Fruit fly (Drosophila melanogaster) whole organism, embryonic: ENCODE data around the gene CG33654.

Source experiments
- ATbp ChIP-seq: fragments of 200-800 bp; sonication (Bioruptor generic); optimal IDR thresholded peaks from 2 replicates; lab custom pipeline; 2017; ENCODE audit warnings: missing biosample characterization, mild to moderate bottlenecking, missing genetic modification characterization, missing genetic modification reagents
- Atf3 ChIP-seq: fragments of 200-800 bp; sonication (Bioruptor generic); optimal IDR thresholded peaks from 3 replicates; lab custom pipeline; 2016; ENCODE audit warnings: missing biosample characterization, missing genetic modification characterization
- Bdp1 ChIP-seq: fragments of 200-800 bp; sonication (Bioruptor generic); optimal IDR thresholded peaks from 3 replicates; lab custom pipeline; 2016; ENCODE audit warnings: missing biosample characterization, missing genetic modification characterization
- CG10431 ChIP-seq: fragments of 200-800 bp; sonication (Bioruptor generic); optimal IDR thresholded peaks from 3 replicates; lab custom pipeline; 2018; ENCODE audit warnings: missing biosample characterization, mild to moderate bottlenecking, missing genetic modification characterization
- CG10979 ChIP-seq: fragments of 200-800 bp; sonication (Bioruptor generic); optimal IDR thresholded peaks from 2 replicates; lab custom pipeline; 2018; ENCODE audit warnings: missing biosample characterization, mild to moderate bottlenecking, missing genetic modification characterization, moderate library complexity
- CG11504 ChIP-seq: fragments of 200-800 bp; sonication (Bioruptor generic); optimal IDR thresholded peaks from 3 replicates; lab custom pipeline; 2019; ENCODE audit warnings: missing biosample characterization, mild to moderate bottlenecking, missing genetic modification characterization, moderate library complexity
- CG12219 ChIP-seq: fragments of 200-800 bp; sonication (Bioruptor generic); optimal IDR thresholded peaks from 3 replicates; lab custom pipeline; 2018; ENCODE audit warnings: missing biosample characterization, mild to moderate bottlenecking, missing genetic modification characterization
- CG13296 ChIP-seq: fragments of 200-800 bp; sonication (Bioruptor generic); optimal IDR thresholded peaks from 3 replicates; lab custom pipeline; 2018; ENCODE audit warnings: missing biosample characterization, mild to moderate bottlenecking, missing genetic modification characterization
- CG15696 ChIP-seq: fragments of 200-800 bp; sonication (Bioruptor generic); optimal IDR thresholded peaks from 2 replicates; lab custom pipeline; 2019; ENCODE audit warnings: missing biosample characterization, mild to moderate bottlenecking, missing genetic modification characterization, moderate library complexity
- CG18011 ChIP-seq: fragments of 200-800 bp; sonication (Bioruptor generic); optimal IDR thresholded peaks from 2 replicates; lab custom pipeline; 2017; ENCODE audit warnings: missing biosample characterization, missing genetic modification characterization, mild to moderate bottlenecking, moderate library complexity, missing genotype
- CG2120 ChIP-seq: fragments of 200-800 bp; sonication (Bioruptor generic); optimal IDR thresholded peaks from 3 replicates; lab custom pipeline; 2016; ENCODE audit warnings: missing biosample characterization, missing genetic modification characterization
- CG31388 ChIP-seq: fragments of 200-800 bp; sonication (Bioruptor generic); optimal IDR thresholded peaks from 2 replicates; lab custom pipeline; 2016; ENCODE audit warnings: missing biosample characterization, missing genetic modification characterization
- CG32532 ChIP-seq: fragments of 200-800 bp; sonication (Bioruptor generic); IDR thresholded peaks from 2 replicates; pipeline ENCODE4 v1.3.6; 2022; ENCODE audit warnings: missing biosample characterization, missing genetic modification characterization
- CG34224 ChIP-seq: fragments of 200-800 bp; sonication (Bioruptor generic); IDR thresholded peaks from 3 replicates; pipeline ENCODE4 v1.3.6; 2022; ENCODE audit warnings: missing biosample characterization, missing genetic modification characterization; ENCODE audit not compliant: partially characterized antibody
- CG4360 ChIP-seq: fragments of 200-800 bp; sonication (Bioruptor generic); IDR thresholded peaks from 2 replicates; pipeline ENCODE4 v1.3.6; 2022; ENCODE audit warnings: missing biosample characterization, missing genetic modification characterization
- CG5245 ChIP-seq: fragments of 200-800 bp; sonication (Bioruptor generic); optimal IDR thresholded peaks from 3 replicates; lab custom pipeline; 2016; ENCODE audit warnings: missing biosample characterization, missing genetic modification characterization
- CG7928 ChIP-seq: fragments of 200-800 bp; sonication (Bioruptor generic); optimal IDR thresholded peaks from 2 replicates; lab custom pipeline; 2017; ENCODE audit warnings: missing biosample characterization, mild to moderate bottlenecking, missing genetic modification characterization
- CHES-1-like ChIP-seq: fragments of 200-800 bp; sonication (Bioruptor generic); optimal IDR thresholded peaks from 2 replicates; lab custom pipeline; 2016; ENCODE audit warnings: missing biosample characterization, missing genetic modification characterization
- Chrac-16 ChIP-seq: fragments of 200-800 bp; sonication (Bioruptor generic); optimal IDR thresholded peaks from 3 replicates; lab custom pipeline; 2016; ENCODE audit warnings: missing biosample characterization, missing genetic modification characterization
- Dip2 ChIP-seq: fragments of 200-800 bp; sonication (Bioruptor generic); IDR thresholded peaks from 2 replicates; pipeline ENCODE4 v1.3.6; 2022; ENCODE audit warnings: missing biosample characterization, missing genetic modification characterization
- Dp ChIP-seq: fragments of 200-800 bp; sonication (Bioruptor generic); optimal IDR thresholded peaks from 2 replicates; lab custom pipeline; 2018; ENCODE audit warnings: missing biosample characterization, mild to moderate bottlenecking, missing genetic modification characterization, moderate library complexity
- Dref ChIP-seq: fragments of 200-800 bp; sonication (Bioruptor generic); IDR thresholded peaks from 2 replicates; pipeline ENCODE4 v1.3.6; 2022; ENCODE audit warnings: missing biosample characterization, missing genetic modification characterization
- Fer2 ChIP-seq: fragments of 200-800 bp; sonication (Bioruptor generic); optimal IDR thresholded peaks from 2 replicates; lab custom pipeline; 2018; ENCODE audit warnings: missing biosample characterization, mild to moderate bottlenecking, missing genetic modification characterization, moderate library complexity
- HHEX ChIP-seq: fragments of 200-800 bp; sonication (Bioruptor generic); optimal IDR thresholded peaks from 3 replicates; lab custom pipeline; 2017; ENCODE audit warnings: missing biosample characterization, mild to moderate bottlenecking, missing genetic modification characterization, missing genetic modification reagents
- HLHmδ ChIP-seq: fragments of 200-800 bp; sonication (Bioruptor generic); optimal IDR thresholded peaks from 2 replicates; lab custom pipeline; 2018; ENCODE audit warnings: missing biosample characterization, mild to moderate bottlenecking, missing genetic modification characterization, moderate library complexity
- Mad ChIP-seq: fragments of 200-800 bp; sonication (Bioruptor generic); optimal IDR thresholded peaks from 2 replicates; lab custom pipeline; 2016; ENCODE audit warnings: missing biosample characterization, missing genetic modification characterization
- Pdp1 ChIP-seq, 2 experiments: fragments of 200-800 bp; sonication (Bioruptor generic); optimal IDR thresholded peaks; 3 replicates each; lab custom pipeline; 2016; ENCODE audit warnings: missing biosample characterization in 2 of 2, missing genetic modification characterization in 2 of 2, mild to moderate bottlenecking in 1 of 2, moderate library complexity in 1 of 2
- Sox100B ChIP-seq: fragments of 200-800 bp; sonication (Bioruptor generic); optimal IDR thresholded peaks from 3 replicates; lab custom pipeline; 2018; ENCODE audit warnings: missing biosample characterization, mild to moderate bottlenecking, missing genetic modification characterization
- Tbp ChIP-seq: fragments of >200 bp; optimal IDR thresholded peaks from 2 replicates; lab custom pipeline; 2018; ENCODE audit warnings: missing biosample characterization, missing genetic modification characterization
- ase ChIP-seq: fragments of 200-800 bp; sonication (Bioruptor generic); IDR thresholded peaks from 3 replicates; pipeline ENCODE4 v1.3.6; 2022; ENCODE audit warnings: missing biosample characterization, missing genetic modification characterization
- ash1 ChIP-seq: fragments of 200-800 bp; sonication (Bioruptor generic); optimal IDR thresholded peaks from 2 replicates; lab custom pipeline; 2018; ENCODE audit warnings: missing biosample characterization, mild to moderate bottlenecking, missing genetic modification characterization
- bigmax ChIP-seq: fragments of 200-800 bp; sonication (Bioruptor generic); optimal IDR thresholded peaks from 2 replicates; lab custom pipeline; 2018; ENCODE audit warnings: missing biosample characterization, mild to moderate bottlenecking, missing genetic modification characterization
- bowl ChIP-seq: fragments of 200-800 bp; sonication (Bioruptor generic); IDR thresholded peaks from 2 replicates; pipeline ENCODE4 v1.3.6; 2022; ENCODE audit warnings: missing biosample characterization, missing genetic modification characterization
- bsh ChIP-seq, 2 experiments: fragments of 200-800 bp; sonication (Bioruptor generic); optimal IDR thresholded peaks; 2 replicates each; lab custom pipeline; 2017 to 2018; ENCODE audit warnings: mild to moderate bottlenecking in 2 of 2, missing biosample characterization in 2 of 2, missing genetic modification characterization in 2 of 2, moderate library complexity in 1 of 2
- cg ChIP-seq: fragments of 200-800 bp; sonication (Bioruptor generic); optimal IDR thresholded peaks from 3 replicates; lab custom pipeline; 2019; ENCODE audit warnings: missing biosample characterization, mild to moderate bottlenecking, missing genetic modification characterization, moderate library complexity
- crol ChIP-seq: fragments of 200-800 bp; sonication (Bioruptor generic); IDR thresholded peaks from 2 replicates; pipeline ENCODE4 v1.3.6; 2022; ENCODE audit warnings: missing biosample characterization, missing genetic modification characterization
- dan ChIP-seq: fragments of 200-800 bp; sonication (Bioruptor generic); IDR thresholded peaks from 2 replicates; pipeline ENCODE4 v1.3.6; 2022; ENCODE audit warnings: missing biosample characterization, missing genetic modification characterization
- disco-r ChIP-seq: fragments of 200-800 bp; sonication (Bioruptor generic); optimal IDR thresholded peaks from 2 replicates; lab custom pipeline; 2016; ENCODE audit warnings: missing biosample characterization, missing genetic modification characterization
- gce ChIP-seq: fragments of 200-800 bp; sonication (Bioruptor generic); IDR thresholded peaks from 3 replicates; pipeline ENCODE4 v1.3.6; 2022; ENCODE audit warnings: missing biosample characterization, missing genetic modification characterization
- klu ChIP-seq: fragments of 200-800 bp; sonication (Bioruptor generic); IDR thresholded peaks from 2 replicates; pipeline ENCODE4 v1.3.6; 2022; ENCODE audit warnings: missing biosample characterization, missing genetic modification characterization
- mam ChIP-seq: fragments of 200-800 bp; sonication (Bioruptor generic); optimal IDR thresholded peaks from 3 replicates; lab custom pipeline; 2016; ENCODE audit warnings: missing biosample characterization, missing genetic modification characterization
- onecut ChIP-seq: fragments of 200-800 bp; sonication (Bioruptor generic); IDR thresholded peaks from 2 replicates; pipeline ENCODE4 v1.3.6; 2022; ENCODE audit warnings: missing biosample characterization, missing genetic modification characterization
- pan ChIP-seq, 4 experiments: fragments of >200 bp in 3 of 4; fragments of 200-800 bp in 1 of 4; sonication (Bioruptor generic) in 1 of 4; optimal IDR thresholded peaks in 3 of 4; IDR thresholded peaks in 1 of 4; 2 replicates each; pipeline versions ENCODE4 v1.3.6 to Lab custom; 2017 to 2022; ENCODE audit warnings: missing biosample characterization in 2 of 4, missing genetic modification characterization in 2 of 4, mixed read lengths in 1 of 4
- prd ChIP-seq, 3 experiments: fragments of >200 bp in 2 of 3; fragments of 200-800 bp in 1 of 3; sonication (Bioruptor generic) in 1 of 3; optimal IDR thresholded peaks in 2 of 3; IDR thresholded peaks in 1 of 3; 2 replicates in 2 of 3; 3 replicates in 1 of 3; pipeline versions ENCODE4 v1.3.6 to Lab custom; 2017 to 2022; ENCODE audit warnings: missing biosample characterization in 1 of 3, missing genetic modification characterization in 1 of 3
- ranshi ChIP-seq: fragments of 200-800 bp; sonication (Bioruptor generic); IDR thresholded peaks from 2 replicates; pipeline ENCODE4 v1.3.6; 2022; ENCODE audit warnings: missing biosample characterization, missing genetic modification characterization
- ro ChIP-seq: fragments of 200-800 bp; sonication (Bioruptor generic); IDR thresholded peaks from 2 replicates; pipeline ENCODE4 v1.3.6; 2022; ENCODE audit warnings: missing biosample characterization, missing genetic modification characterization
- row ChIP-seq: fragments of 200-800 bp; sonication (Bioruptor generic); IDR thresholded peaks from 3 replicates; pipeline ENCODE4 v1.3.6; 2022; ENCODE audit warnings: missing biosample characterization, missing genetic modification characterization
- sens ChIP-seq: fragments of 200-800 bp; sonication (Bioruptor generic); peaks from one replicate; lab custom pipeline; 2016; ENCODE audit warnings: missing biosample characterization, missing genetic modification characterization
- tup ChIP-seq: fragments of 200-800 bp; sonication (Bioruptor generic); optimal IDR thresholded peaks from 2 replicates; lab custom pipeline; 2016; ENCODE audit warnings: missing biosample characterization, mild to moderate bottlenecking, missing genetic modification characterization, moderate library complexity
- vnd ChIP-seq: fragments of 200-800 bp; sonication (Bioruptor generic); IDR thresholded peaks from 3 replicates; pipeline ENCODE4 v1.3.6; 2022; ENCODE audit warnings: missing biosample characterization, missing genetic modification characterization; ENCODE audit not compliant: partially characterized antibody

The CG33654 gene

dm6 chr3R:9626880-9627401 is 43.9 kb upstream of the CG33654 start, which contains the start of the genes CG9427 and CG8319 (continued):
- TF ChIP-seq CG32532 (GFP tag; lab: Robert Waterston, UW) (peak; percentile 60), CG10431 (GFP tag; lab: Kevin White, UChicago) (no peak), Sox100B (peak; percentile 30), HHEX (GFP tag; lab: Kevin White, UChicago) (no peak), Dp (GFP tag; lab: Kevin White, UChicago) (peak; percentile 93), vnd (GFP tag; lab: Robert Waterston, UW) (peak; percentile 76), CG5245 (GFP tag; lab: Kevin White, UChicago) (peak; percentile 20), ATbp (GFP tag; lab: Kevin White, UChicago) (no peak), bowl (GFP tag; lab: Robert Waterston, UW) (no peak), CHES-1-like (GFP tag; lab: Kevin White, UChicago) (peak; percentile 63), CG34224 (GFP tag; lab: Robert Waterston, UW) (peak; percentile 92), CG7928 (GFP tag; lab: Kevin White, UChicago) (no peak), CG15696 (tag; lab: Kevin White, UChicago) (peak; percentile 52), CG2120 (GFP tag; lab: Kevin White, UChicago) (peak; percentile 83), dan (no peak), prd (optimal IDR thresholded peaks at IDR 0.05; lab: Kevin White, UChicago) (no peak), prd (GFP tag; IDR thresholded peaks at IDR 0.05; lab: Robert Waterston, UW) (peak; percentile 80), bigmax (GFP tag; lab: Kevin White, UChicago) (no peak), onecut (GFP tag; lab: Robert Waterston, UW) (no peak), CG13296 (peak; percentile 62), disco-r (GFP tag; lab: Kevin White, UChicago) (no peak), CG10979 (tag; lab: Kevin White, UChicago) (peak; percentile 54), pan (optimal IDR thresholded peaks at IDR 0.05; lab: Kevin White, UChicago) (no peak), pan (GFP tag; optimal IDR thresholded peaks at IDR 0.05 in 1 of 2, IDR thresholded peaks at IDR 0.05 in 1 of 2) (peak in 1 of 2 experiments; percentile 9), Mad (GFP tag; lab: Kevin White, UChicago) (peak; percentile 39), Bdp1 (GFP tag; lab: Kevin White, UChicago) (peak; percentile 11), CG4360 (GFP tag; lab: Robert Waterston, UW) (no peak), Dref (GFP tag; lab: Robert Waterston, UW) (peak; percentile 70), sens (peak; percentile 94), klu (GFP tag; lab: Robert Waterston, UW) (no peak), tup (GFP tag; lab: Kevin White, UChicago) (no peak), Tbp (GFP tag; lab: Kevin White, UChicago) (no peak), Dip2 (GFP tag; lab: Robert Waterston, UW) (no peak), ase (GFP tag; lab: Robert Waterston, UW) (no peak), ranshi (0 out of 2 replicates have a peak, but pooled peaks have one; percentile 28), CG12219 (GFP tag; lab: Kevin White, UChicago) (no peak), bsh (GFP tag; optimal IDR thresholded peaks at IDR 0.05; lab: Kevin White, UChicago) (peak in 1 of 2 experiments; percentile 61), CG11504 (no peak), Atf3 (no peak), cg (GFP tag; lab: Kevin White, UChicago) (no peak), Pdp1 (GFP tag; optimal IDR thresholded peaks at IDR 0.05; lab: Kevin White, UChicago) (peak; percentile 52 to 54), gce (no peak), CG31388 (GFP tag; lab: Kevin White, UChicago) (peak; percentile 36), row (peak; percentile 82), CG18011 (GFP tag; lab: Kevin White, UChicago) (peak; percentile 33), crol (GFP tag; lab: Robert Waterston, UW) (no peak), ash1 (GFP tag; lab: Kevin White, UChicago) (no peak), mam (peak; percentile 66), ro (GFP tag; lab: Robert Waterston, UW) (no peak), HLHmδ (GFP tag; lab: Kevin White, UChicago) (no peak), Chrac-16 (GFP tag; lab: Kevin White, UChicago) (peak; percentile 57), Fer2 (peak; percentile 52)
